Fruit fly (Drosophila melanogaster) whole organism, embryonic: ENCODE measurements around the gene Polr1F.

Experiments used
- Aef1 ChIP-seq: fragments of 200-800 bp; sonication (Bioruptor generic); IDR thresholded peaks from 3 replicates; pipeline ENCODE4 v1.3.6; 2022; ENCODE audit warnings: missing biosample characterization, missing genetic modification characterization
- B-H2 ChIP-seq: fragments of 200-800 bp; sonication (Bioruptor generic); optimal IDR thresholded peaks from 2 replicates; lab custom pipeline; 2018; ENCODE audit warnings: missing biosample characterization, mild to moderate bottlenecking, missing genetic modification characterization
- BEAF-32 ChIP-seq: fragments of 200-800 bp; sonication (Bioruptor generic); optimal IDR thresholded peaks from 3 replicates; lab custom pipeline; 2017; ENCODE audit warnings: missing biosample characterization, missing genetic modification characterization, mild to moderate bottlenecking, moderate library complexity, missing genetic modification reagents
- Bgb ChIP-seq: fragments of 200-800 bp; sonication (Bioruptor generic); IDR thresholded peaks from 2 replicates; pipeline ENCODE4 v1.3.6; 2022; ENCODE audit warnings: missing biosample characterization, missing genetic modification characterization; ENCODE audit not compliant: partially characterized antibody
- CG10267 ChIP-seq: fragments of 200-800 bp; sonication (Bioruptor generic); optimal IDR thresholded peaks from 2 replicates; lab custom pipeline; 2018; ENCODE audit warnings: missing biosample characterization, mild to moderate bottlenecking, missing genetic modification characterization, moderate library complexity
- CG10979 ChIP-seq: fragments of 200-800 bp; sonication (Bioruptor generic); optimal IDR thresholded peaks from 2 replicates; lab custom pipeline; 2018; ENCODE audit warnings: missing biosample characterization, mild to moderate bottlenecking, missing genetic modification characterization, moderate library complexity
- CG12071 ChIP-seq: fragments of 200-800 bp; sonication (Bioruptor generic); optimal IDR thresholded peaks from 3 replicates; lab custom pipeline; 2018; ENCODE audit warnings: missing biosample characterization, mild to moderate bottlenecking, missing genetic modification characterization
- CG12219 ChIP-seq: fragments of 200-800 bp; sonication (Bioruptor generic); optimal IDR thresholded peaks from 3 replicates; lab custom pipeline; 2018; ENCODE audit warnings: missing biosample characterization, mild to moderate bottlenecking, missing genetic modification characterization
- CG13123 ChIP-seq: fragments of 200-800 bp; sonication (Bioruptor generic); optimal IDR thresholded peaks from 2 replicates; lab custom pipeline; 2016; ENCODE audit warnings: missing biosample characterization, missing genetic modification characterization
- CG13424 ChIP-seq: fragments of 200-800 bp; sonication (Bioruptor generic); optimal IDR thresholded peaks from 2 replicates; lab custom pipeline; 2019; ENCODE audit warnings: missing biosample characterization, mild to moderate bottlenecking, missing genetic modification characterization, moderate library complexity
- CG15514 ChIP-seq: fragments of 200-800 bp; sonication (Bioruptor generic); optimal IDR thresholded peaks from 3 replicates; lab custom pipeline; 2017; ENCODE audit warnings: missing biosample characterization, missing genetic modification characterization, mild to moderate bottlenecking, moderate library complexity, missing genetic modification reagents
- CG17328 ChIP-seq: fragments of 200-800 bp; sonication (Bioruptor generic); IDR thresholded peaks from 2 replicates; pipeline ENCODE4 v1.3.6; 2022; ENCODE audit warnings: missing biosample characterization, missing genetic modification characterization
- CG2116 ChIP-seq: fragments of 200-800 bp; sonication (Bioruptor generic); optimal IDR thresholded peaks from 3 replicates; lab custom pipeline; 2018; ENCODE audit warnings: missing biosample characterization, mild to moderate bottlenecking, missing genetic modification characterization
- CG30403 ChIP-seq: fragments of 200-800 bp; sonication (Bioruptor generic); optimal IDR thresholded peaks from 3 replicates; lab custom pipeline; 2016; ENCODE audit warnings: missing biosample characterization, missing genetic modification characterization
- CG31441 ChIP-seq: fragments of 200-800 bp; sonication (Bioruptor generic); IDR thresholded peaks from 2 replicates; pipeline ENCODE4 v1.3.6; 2022; ENCODE audit warnings: missing biosample characterization, missing genetic modification characterization
- CG3163 ChIP-seq: fragments of 200-800 bp; sonication (Bioruptor generic); optimal IDR thresholded peaks from 3 replicates; lab custom pipeline; 2016; ENCODE audit warnings: missing biosample characterization, missing genetic modification characterization
- CG32767 ChIP-seq: fragments of 200-800 bp; sonication (Bioruptor generic); IDR thresholded peaks from 2 replicates; pipeline ENCODE4 v1.3.6; 2022; ENCODE audit warnings: missing biosample characterization, missing genetic modification characterization
- CG33213 ChIP-seq: fragments of 200-800 bp; sonication (Bioruptor generic); optimal IDR thresholded peaks from 3 replicates; lab custom pipeline; 2016; ENCODE audit warnings: missing biosample characterization, missing genetic modification characterization
- CG33557 ChIP-seq: fragments of 200-800 bp; sonication (Bioruptor generic); optimal IDR thresholded peaks from 2 replicates; lab custom pipeline; 2019; ENCODE audit warnings: missing biosample characterization, mild to moderate bottlenecking, missing genetic modification characterization, moderate library complexity
- CG4730 ChIP-seq: fragments of 200-800 bp; sonication (Bioruptor generic); IDR thresholded peaks from 2 replicates; pipeline ENCODE4 v1.3.6; 2022; ENCODE audit warnings: missing biosample characterization, missing genetic modification characterization
- CG7839 ChIP-seq: fragments of 200-800 bp; sonication (Bioruptor generic); optimal IDR thresholded peaks from 3 replicates; lab custom pipeline; 2018; ENCODE audit warnings: missing biosample characterization, mild to moderate bottlenecking, missing genetic modification characterization, moderate library complexity
- CG7987 ChIP-seq: fragments of 200-800 bp; sonication (Bioruptor generic); optimal IDR thresholded peaks from 2 replicates; lab custom pipeline; 2018; ENCODE audit warnings: missing biosample characterization, mild to moderate bottlenecking, missing genetic modification characterization, moderate library complexity
- Chrac-16 ChIP-seq: fragments of 200-800 bp; sonication (Bioruptor generic); optimal IDR thresholded peaks from 3 replicates; lab custom pipeline; 2016; ENCODE audit warnings: missing biosample characterization, missing genetic modification characterization
- E2f1 ChIP-seq: fragments of 200-800 bp; sonication (Bioruptor generic); IDR thresholded peaks from 2 replicates; pipeline ENCODE4 v1.3.6; 2022; ENCODE audit warnings: missing biosample characterization, missing genetic modification characterization
- Hand ChIP-seq: fragments of 200-800 bp; sonication (Bioruptor generic); optimal IDR thresholded peaks from 2 replicates; lab custom pipeline; 2017; ENCODE audit warnings: mild to moderate bottlenecking, missing biosample characterization, missing genetic modification reagents, missing genetic modification characterization
- HmgZ ChIP-seq: fragments of 200-800 bp; sonication (Bioruptor generic); optimal IDR thresholded peaks from 2 replicates; lab custom pipeline; 2018; ENCODE audit warnings: missing biosample characterization, mild to moderate bottlenecking, missing genetic modification characterization
- Hr78 ChIP-seq, 2 experiments: fragments of 200-800 bp in 1 of 2; fragments of >200 bp in 1 of 2; sonication (Bioruptor generic) in 1 of 2; optimal IDR thresholded peaks; 2 replicates each; lab custom pipeline; 2017 to 2019; ENCODE audit warnings: missing biosample characterization in 2 of 2, missing genetic modification characterization in 2 of 2, mild to moderate bottlenecking in 1 of 2, moderate library complexity in 1 of 2
- Mes4 ChIP-seq: fragments of 200-800 bp; sonication (Bioruptor generic); optimal IDR thresholded peaks from 2 replicates; lab custom pipeline; 2016; ENCODE audit warnings: missing biosample characterization, missing genetic modification characterization
- NFAT ChIP-seq: fragments of 200-800 bp; sonication (Bioruptor generic); IDR thresholded peaks from 2 replicates; pipeline ENCODE4 v1.3.6; 2022; ENCODE audit warnings: missing biosample characterization, missing genetic modification characterization
- Nf-YB ChIP-seq: fragments of 200-800 bp; sonication (Bioruptor generic); optimal IDR thresholded peaks from 3 replicates; lab custom pipeline; 2019; ENCODE audit warnings: missing biosample characterization, mild to moderate bottlenecking, missing genetic modification characterization, moderate library complexity
- Oaz ChIP-seq: fragments of 200-800 bp; sonication (Bioruptor generic); IDR thresholded peaks from 2 replicates; pipeline ENCODE4 v1.3.6; 2022; ENCODE audit warnings: missing biosample characterization, missing genetic modification characterization
- Rx ChIP-seq: fragments of 200-800 bp; sonication (Bioruptor generic); IDR thresholded peaks from 2 replicates; pipeline ENCODE4 v1.3.6; 2022; ENCODE audit warnings: missing biosample characterization, missing genetic modification characterization
- Sox100B ChIP-seq: fragments of 200-800 bp; sonication (Bioruptor generic); optimal IDR thresholded peaks from 3 replicates; lab custom pipeline; 2018; ENCODE audit warnings: missing biosample characterization, mild to moderate bottlenecking, missing genetic modification characterization
- Sry-δ ChIP-seq: fragments of 200-800 bp; sonication (Bioruptor generic); optimal IDR thresholded peaks from 2 replicates; lab custom pipeline; 2016; ENCODE audit warnings: missing biosample characterization, missing genetic modification characterization
- Stat92E ChIP-seq, 3 experiments: fragments of >200 bp in 2 of 3; fragments of 200-800 bp in 1 of 3; sonication (Bioruptor generic) in 1 of 3; optimal IDR thresholded peaks; 2 replicates each; lab custom pipeline; 2017 to 2019; ENCODE audit warnings: missing biosample characterization in 3 of 3, missing genetic modification characterization in 3 of 3, mild to moderate bottlenecking in 1 of 3, moderate library complexity in 1 of 3
- az2 ChIP-seq: fragments of 200-800 bp; sonication (Bioruptor generic); optimal IDR thresholded peaks from 3 replicates; lab custom pipeline; 2016; ENCODE audit warnings: missing biosample characterization, missing genetic modification characterization
- chif ChIP-seq, 2 experiments: fragments of 200-800 bp; sonication (Bioruptor generic); optimal IDR thresholded peaks; 3 replicates each; lab custom pipeline; 2016; ENCODE audit warnings: missing biosample characterization in 2 of 2, missing genetic modification characterization in 2 of 2
- ftz-f1 ChIP-seq: fragments of 200-800 bp; sonication (Bioruptor generic); optimal IDR thresholded peaks from 2 replicates; lab custom pipeline; 2016; ENCODE audit warnings: missing biosample characterization, missing genetic modification characterization
- kay ChIP-seq: fragments of 200-800 bp; sonication (Bioruptor generic); optimal IDR thresholded peaks from 2 replicates; lab custom pipeline; 2016; ENCODE audit warnings: missing biosample characterization, missing genetic modification characterization
- knrl ChIP-seq: fragments of 200-800 bp; sonication (Bioruptor generic); IDR thresholded peaks from 3 replicates; pipeline ENCODE4 v1.3.6; 2022; ENCODE audit warnings: missing biosample characterization, missing genetic modification characterization; ENCODE audit not compliant: partially characterized antibody
- nerfin-1 ChIP-seq: fragments of 200-800 bp; sonication (Bioruptor generic); optimal IDR thresholded peaks from 3 replicates; lab custom pipeline; 2019; ENCODE audit warnings: missing biosample characterization, mild to moderate bottlenecking, missing genetic modification characterization, moderate library complexity
- peb ChIP-seq: fragments of 200-800 bp; sonication (Bioruptor generic); IDR thresholded peaks from 2 replicates; pipeline ENCODE4 v1.3.6; 2022; ENCODE audit warnings: missing biosample characterization, missing genetic modification characterization
- pzg ChIP-seq: fragments of 200-800 bp; sonication (Bioruptor generic); optimal IDR thresholded peaks from 3 replicates; lab custom pipeline; 2018; ENCODE audit warnings: missing biosample characterization, mild to moderate bottlenecking, missing genetic modification characterization, moderate library complexity
- schlank ChIP-seq: fragments of 200-800 bp; sonication (Bioruptor generic); optimal IDR thresholded peaks from 2 replicates; lab custom pipeline; 2018; ENCODE audit warnings: missing biosample characterization, mild to moderate bottlenecking, missing genetic modification characterization
- sens ChIP-seq: fragments of 200-800 bp; sonication (Bioruptor generic); peaks from one replicate; lab custom pipeline; 2016; ENCODE audit warnings: missing biosample characterization, missing genetic modification characterization
- slbo ChIP-seq: fragments of 200-800 bp; sonication (Bioruptor generic); IDR thresholded peaks from 2 replicates; pipeline ENCODE4 v1.3.6; 2022; ENCODE audit warnings: missing biosample characterization, missing genetic modification characterization
- slp2 ChIP-seq: fragments of 200-800 bp; sonication (Bioruptor generic); optimal IDR thresholded peaks from 2 replicates; lab custom pipeline; 2016; ENCODE audit warnings: missing biosample characterization, missing genetic modification characterization
- sug ChIP-seq: fragments of 200-800 bp; optimal IDR thresholded peaks from 2 replicates; lab custom pipeline; 2019; ENCODE audit warnings: missing biosample characterization, mild to moderate bottlenecking, missing genetic modification characterization, moderate library complexity
- tgo ChIP-seq: fragments of 200-800 bp; sonication (Bioruptor generic); IDR thresholded peaks from 3 replicates; pipeline ENCODE4 v1.3.6; 2022; ENCODE audit warnings: missing biosample characterization, missing genetic modification characterization
- tin ChIP-seq: fragments of 200-800 bp; sonication (Bioruptor generic); optimal IDR thresholded peaks from 3 replicates; lab custom pipeline; 2016; ENCODE audit warnings: missing biosample characterization, missing genetic modification characterization
- vnd ChIP-seq: fragments of 200-800 bp; sonication (Bioruptor generic); IDR thresholded peaks from 3 replicates; pipeline ENCODE4 v1.3.6; 2022; ENCODE audit warnings: missing biosample characterization, missing genetic modification characterization; ENCODE audit not compliant: partially characterized antibody

Gene Polr1F

dm6 chr2L:6907761-6908160, at the start of gene Polr1F, which contains the start of gene Rat1 (continued):
- TF ChIP-seq tin (GFP tag; lab: Kevin White, UChicago) (peak; percentile 15), tgo (no peak), CG2116 (GFP tag; lab: Kevin White, UChicago) (peak; percentile 60), CG17328 (GFP tag; lab: Robert Waterston, UW) (no peak), chif (GFP tag; optimal IDR thresholded peaks at IDR 0.05; lab: Kevin White, UChicago) (peak in 1 of 2 experiments; percentile 31), CG31441 (GFP tag; lab: Robert Waterston, UW) (no peak), CG7987 (GFP tag; lab: Kevin White, UChicago) (no peak), CG7839 (tag; lab: Kevin White, UChicago) (no peak), CG33213 (GFP tag; lab: Kevin White, UChicago) (peak; percentile 38), CG12071 (GFP tag; lab: Kevin White, UChicago) (no peak), CG32767 (GFP tag; lab: Robert Waterston, UW) (no peak), kay (peak; percentile 29), NFAT (GFP tag; lab: Robert Waterston, UW) (0 out of 2 replicates have a peak, but pooled peaks have one; percentile 11), knrl (GFP tag; lab: Robert Waterston, UW) (peak; percentile 20; the same call in 1 of the 3 replicates), CG30403 (GFP tag; lab: Kevin White, UChicago) (peak; percentile 55), nerfin-1 (tag; lab: Kevin White, UChicago) (peak; percentile 55), Stat92E (GFP tag; optimal IDR thresholded peaks at IDR 0.05; lab: Kevin White, UChicago) (peak in 1 of 3 experiments; percentile 12), CG12219 (no peak), Mes4 (GFP tag; lab: Kevin White, UChicago) (no peak), CG13123 (GFP tag; lab: Kevin White, UChicago) (no peak), slbo (peak; percentile 35; the same call in 1 of the 2 replicates), HmgZ (peak; percentile 70), B-H2 (GFP tag; lab: Kevin White, UChicago) (no peak), CG10979 (tag; lab: Kevin White, UChicago) (peak; percentile 21), az2 (GFP tag; lab: Kevin White, UChicago) (peak; percentile 21), Hand (GFP tag; lab: Kevin White, UChicago) (no peak), Sox100B (no peak), Sry-δ (GFP tag; lab: Kevin White, UChicago) (peak; percentile 30), BEAF-32 (peak; percentile 42), Bgb (GFP tag; lab: Robert Waterston, UW) (no peak), CG13424 (peak; percentile 13), Rx (GFP tag; lab: Robert Waterston, UW) (no peak), Nf-YB (GFP tag; lab: Kevin White, UChicago) (no peak), slp2 (GFP tag; lab: Kevin White, UChicago) (no peak), pzg (GFP tag; lab: Kevin White, UChicago) (peak; percentile 77), CG3163 (GFP tag; lab: Kevin White, UChicago) (no peak), Aef1 (no peak), CG33557 (GFP tag; lab: Kevin White, UChicago) (peak; percentile 48), sug (tag; lab: Kevin White, UChicago) (no peak), Chrac-16 (peak; percentile 40), CG15514 (GFP tag; lab: Kevin White, UChicago) (peak; percentile 69), peb (GFP tag; lab: Robert Waterston, UW) (no peak), vnd (GFP tag; lab: Robert Waterston, UW) (no peak), sens (GFP tag; lab: Kevin White, UChicago) (peak; percentile 93), ftz-f1 (GFP tag; lab: Kevin White, UChicago) (no peak), CG4730 (GFP tag; lab: Robert Waterston, UW) (no peak), Oaz (GFP tag; lab: Robert Waterston, UW) (no peak), E2f1 (no peak), schlank (no peak), CG10267 (tag; lab: Kevin White, UChicago) (peak; percentile 61), Hr78 (GFP tag; optimal IDR thresholded peaks at IDR 0.05; lab: Kevin White, UChicago) (no peak)
